Fruit fly (Drosophila melanogaster) whole organism, pupa: ENCODE results near the gene Indy.

Experiments
- CG10348 ChIP-seq: fragments of 200-800 bp; sonication (Bioruptor generic); IDR thresholded peaks from 2 replicates; pipeline ENCODE4 v1.3.6; 2022; ENCODE audit warnings: missing biosample characterization, missing genetic modification characterization
- CG12605 ChIP-seq: fragments of 200-800 bp; sonication (Bioruptor generic); IDR thresholded peaks from 2 replicates; pipeline ENCODE4 v1.3.6; 2022; ENCODE audit warnings: missing biosample characterization, missing genetic modification characterization
- CG13204 ChIP-seq: fragments of 200-800 bp; sonication (Bioruptor generic); optimal IDR thresholded peaks from 2 replicates; lab custom pipeline; 2018; ENCODE audit warnings: missing biosample characterization, mild to moderate bottlenecking, missing genetic modification characterization, moderate library complexity
- CG14655 ChIP-seq: fragments of 200-800 bp; sonication (Bioruptor generic); optimal IDR thresholded peaks from 3 replicates; lab custom pipeline; 2017; ENCODE audit warnings: mild to moderate bottlenecking, missing biosample characterization, missing genetic modification reagents, missing genetic modification characterization
- CG15710 ChIP-seq: fragments of 200-800 bp; sonication (Bioruptor generic); optimal IDR thresholded peaks from 2 replicates; lab custom pipeline; 2018; ENCODE audit warnings: missing biosample characterization, mild to moderate bottlenecking, missing genetic modification characterization, moderate library complexity
- CG17806 ChIP-seq: fragments of 200-800 bp; sonication (Bioruptor generic); optimal IDR thresholded peaks from 2 replicates; lab custom pipeline; 2018; ENCODE audit warnings: missing biosample characterization, mild to moderate bottlenecking, missing genetic modification characterization, moderate library complexity
- CG32121 ChIP-seq: fragments of 200-800 bp; sonication (Bioruptor generic); IDR thresholded peaks from 2 replicates; pipeline ENCODE4 v1.3.6; 2022; ENCODE audit warnings: missing biosample characterization, missing genetic modification characterization
- CG34367 ChIP-seq: fragments of 200-800 bp; sonication (Bioruptor generic); optimal IDR thresholded peaks from 2 replicates; lab custom pipeline; 2018; ENCODE audit warnings: missing biosample characterization, mild to moderate bottlenecking, missing genetic modification characterization
- CG4496 ChIP-seq: fragments of 200-800 bp; sonication (Bioruptor generic); IDR thresholded peaks from 3 replicates; pipeline ENCODE4 v1.3.6; 2022; ENCODE audit warnings: missing biosample characterization, missing genetic modification characterization
- CG8159 ChIP-seq: fragments of 200-800 bp; sonication (Bioruptor generic); optimal IDR thresholded peaks from 3 replicates; lab custom pipeline; 2018; ENCODE audit warnings: missing biosample characterization, mild to moderate bottlenecking, missing genetic modification characterization, moderate library complexity
- CG8301 ChIP-seq: fragments of 200-800 bp; sonication (Bioruptor generic); optimal IDR thresholded peaks from 2 replicates; lab custom pipeline; 2018; ENCODE audit warnings: missing biosample characterization, mild to moderate bottlenecking, missing genetic modification characterization
- CG9948 ChIP-seq: fragments of 200-800 bp; sonication (Bioruptor generic); optimal IDR thresholded peaks from 2 replicates; lab custom pipeline; 2018; ENCODE audit warnings: missing biosample characterization, mild to moderate bottlenecking, missing genetic modification characterization, moderate library complexity
- D1 ChIP-seq: fragments of 200-800 bp; sonication (Bioruptor generic); optimal IDR thresholded peaks from 2 replicates; lab custom pipeline; 2018; ENCODE audit warnings: missing biosample characterization, mild to moderate bottlenecking, missing genetic modification characterization, moderate library complexity
- EcR ChIP-seq: fragments of 200-800 bp; sonication (Bioruptor generic); optimal IDR thresholded peaks from 3 replicates; lab custom pipeline; 2019; ENCODE audit warnings: missing biosample characterization, missing genetic modification characterization, mild to moderate bottlenecking, moderate library complexity, missing genetic modification reagents
- Ets98B ChIP-seq: fragments of 200-800 bp; sonication (Bioruptor generic); IDR thresholded peaks from 2 replicates; pipeline ENCODE4 v1.3.6; 2022; ENCODE audit warnings: missing biosample characterization, missing genetic modification characterization
- Pif1A ChIP-seq: fragments of 200-800 bp; sonication (Bioruptor generic); optimal IDR thresholded peaks from 3 replicates; lab custom pipeline; 2016; ENCODE audit warnings: missing biosample characterization, missing genetic modification characterization
- Pif1B ChIP-seq: fragments of 200-800 bp; sonication (Bioruptor generic); optimal IDR thresholded peaks from 3 replicates; lab custom pipeline; 2016; ENCODE audit warnings: missing biosample characterization, missing genetic modification characterization
- Snoo ChIP-seq: fragments of 200-800 bp; sonication (Bioruptor generic); optimal IDR thresholded peaks from 3 replicates; lab custom pipeline; 2017; ENCODE audit warnings: missing biosample characterization, mild to moderate bottlenecking, missing genetic modification characterization, inconsistent platforms
- fd96Ca ChIP-seq: fragments of 200-800 bp; sonication (Bioruptor generic); IDR thresholded peaks from 3 replicates; pipeline ENCODE4 v1.3.6; 2022; ENCODE audit warnings: missing biosample characterization, missing genetic modification characterization
- gl ChIP-seq: fragments of 200-800 bp; sonication (Bioruptor generic); optimal IDR thresholded peaks from 2 replicates; lab custom pipeline; 2018; ENCODE audit warnings: missing biosample characterization, mild to moderate bottlenecking, missing genetic modification characterization
- rn ChIP-seq: fragments of 200-800 bp; sonication (Bioruptor generic); IDR thresholded peaks from 2 replicates; pipeline ENCODE4 v1.3.6; 2022; ENCODE audit warnings: missing biosample characterization, missing genetic modification characterization

Indy gene

dm6 chr3L:18846233-18846271 lies at the start of gene Indy:
Gene Indy, minus strand, starts transcription at chr3L:18846267.
- TF ChIP-seq CG34367 (tag; lab: Kevin White, UChicago) = no peak
- no peak for TF ChIP-seq gl (tag; lab: Kevin White, UChicago)
- no peak for TF ChIP-seq Snoo
- TF ChIP-seq CG17806 (tag; lab: Kevin White, UChicago) = no peak
- TF ChIP-seq CG9948 (tag; lab: Kevin White, UChicago) = no peak
- TF ChIP-seq D1 (tag; lab: Kevin White, UChicago) = no peak

DNA sequence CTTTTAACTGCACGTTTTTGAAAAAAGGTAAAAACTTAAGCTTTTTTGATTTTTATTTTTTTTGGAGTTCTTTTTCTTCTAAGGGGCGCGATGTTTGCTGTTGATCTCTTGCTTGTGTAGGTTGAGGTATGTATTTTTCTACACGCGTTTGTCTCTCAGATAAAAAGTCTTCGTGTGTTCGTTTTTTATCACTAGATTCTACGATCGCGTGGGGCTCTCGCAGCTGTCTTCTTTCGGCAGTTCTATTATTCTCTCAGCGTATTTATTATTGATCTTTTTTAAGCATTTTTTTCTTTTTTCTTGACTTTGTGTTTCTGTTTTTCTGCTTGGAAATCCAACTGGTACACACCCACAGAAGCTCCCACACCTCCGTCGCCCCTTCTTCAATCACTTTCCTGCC lies 49.0 kb upstream of the Indy start:
- peak; percentile 63; the same call in 1 of the 2 replicates for TF ChIP-seq Ets98B (GFP tag; lab: Robert Waterston, UW)
- TF ChIP-seq CG8159 (tag; lab: Kevin White, UChicago) = no peak
- TF ChIP-seq rn (GFP tag; lab: Robert Waterston, UW) = no peak
- no peak for TF ChIP-seq CG17806 (tag; lab: Kevin White, UChicago)
- TF ChIP-seq gl (tag; lab: Kevin White, UChicago) = no peak
- TF ChIP-seq CG13204 (GFP tag; lab: Kevin White, UChicago) = no peak
- no peak for TF ChIP-seq CG9948 (tag; lab: Kevin White, UChicago)
- no peak for TF ChIP-seq Pif1B (GFP tag; lab: Kevin White, UChicago)
- peak; percentile 77 for TF ChIP-seq CG4496 (GFP tag; lab: Robert Waterston, UW)
- TF ChIP-seq CG12605 (GFP tag; lab: Robert Waterston, UW) = peak; percentile 46; the same call in 1 of the 2 replicates
- TF ChIP-seq CG32121 (GFP tag; lab: Robert Waterston, UW) = peak; percentile 27; the same call in 1 of the 2 replicates

- TF ChIP-seq EcR (GFP tag; lab: Kevin White, UChicago) (peak; percentile 83), Pif1A (no peak)
These were observed 45.9 kb upstream of the Indy start, which contains the start of gene NijB for dm6 chr3L:18891986-18892385. Gene NijB, plus strand, starts transcription at chr3L:18892383.

dm6 chr3L:18890283-18891175 lies 44.5 kb upstream of the Indy start, which contains the start of gene CG3961:
Gene CG3961, minus strand, starts transcription at chr3L:18890483.
- TF ChIP-seq CG4496 (GFP tag; lab: Robert Waterston, UW) = peak; percentile 88
- peak; percentile 94 for TF ChIP-seq CG13204 (GFP tag; lab: Kevin White, UChicago)
- peak; percentile 99 for TF ChIP-seq Snoo
- TF ChIP-seq fd96Ca (GFP tag; lab: Robert Waterston, UW) = peak; percentile 65; the same call in 2 of the 3 replicates
- peak; percentile 99 for TF ChIP-seq CG9948 (tag; lab: Kevin White, UChicago)
- peak; percentile 100 for TF ChIP-seq CG14655 (GFP tag; lab: Kevin White, UChicago)
- peak; percentile 98 for TF ChIP-seq D1 (tag; lab: Kevin White, UChicago)
- peak; percentile 81 for TF ChIP-seq CG12605 (GFP tag; lab: Robert Waterston, UW)
- TF ChIP-seq Pif1A = peak; percentile 94
- peak; percentile 69; the same call in 1 of the 2 replicates for TF ChIP-seq CG10348 (GFP tag; lab: Robert Waterston, UW)
- TF ChIP-seq CG32121 (GFP tag; lab: Robert Waterston, UW) = peak; percentile 95
- peak; percentile 99 for TF ChIP-seq CG17806 (tag; lab: Kevin White, UChicago)
- peak; percentile 99 for TF ChIP-seq CG15710 (tag; lab: Kevin White, UChicago)
- TF ChIP-seq Pif1B (GFP tag; lab: Kevin White, UChicago) = peak; percentile 96
- peak; percentile 98 for TF ChIP-seq CG8159 (tag; lab: Kevin White, UChicago)
- peak; percentile 81 for TF ChIP-seq rn (GFP tag; lab: Robert Waterston, UW)
- peak; percentile 90 for TF ChIP-seq gl (tag; lab: Kevin White, UChicago)
- TF ChIP-seq EcR (GFP tag; lab: Kevin White, UChicago) = peak; percentile 70
- peak; percentile 80 for TF ChIP-seq Ets98B (GFP tag; lab: Robert Waterston, UW)
- TF ChIP-seq CG8301 = peak; percentile 99
- TF ChIP-seq CG34367 (tag; lab: Kevin White, UChicago) = peak; percentile 99

- TF ChIP-seq rn (GFP tag; lab: Robert Waterston, UW) (no peak), CG34367 (tag; lab: Kevin White, UChicago) (no peak), CG8301 (peak; percentile 26), D1 (tag; lab: Kevin White, UChicago) (no peak), Pif1A (peak; percentile 19), CG8159 (tag; lab: Kevin White, UChicago) (peak; percentile 47), fd96Ca (GFP tag; lab: Robert Waterston, UW) (no peak), EcR (GFP tag; lab: Kevin White, UChicago) (peak; percentile 71), CG15710 (tag; lab: Kevin White, UChicago) (no peak), CG10348 (GFP tag; lab: Robert Waterston, UW) (no peak), Pif1B (GFP tag; lab: Kevin White, UChicago) (no peak), CG14655 (GFP tag; lab: Kevin White, UChicago) (peak; percentile 36), Ets98B (GFP tag; lab: Robert Waterston, UW) (peak; percentile 72), Snoo (peak; percentile 16), CG17806 (tag; lab: Kevin White, UChicago) (peak; percentile 4), CG32121 (GFP tag; lab: Robert Waterston, UW) (0 out of 2 replicates have a peak, but pooled peaks have one; percentile 14), CG4496 (GFP tag; lab: Robert Waterston, UW) (peak; percentile 75; the same call in 2 of the 3 replicates), gl (tag; lab: Kevin White, UChicago) (peak; percentile 62), CG12605 (GFP tag; lab: Robert Waterston, UW) (peak; percentile 56), CG13204 (GFP tag; lab: Kevin White, UChicago) (no peak), CG9948 (tag; lab: Kevin White, UChicago) (no peak)
These were observed 43.3 kb upstream of the Indy start for dm6 chr3L:18889222-18889866.
